Worm (Caenorhabditis elegans) whole organism, midembryonic: ENCODE data around the gene ubc-26.

Experiments used
- T22C8.4 ChIP-seq: fragments of 200-800 bp; sonication (Bioruptor generic); IDR thresholded peaks from 2 replicates; pipeline ENCODE4 v1.3.6; 2022; ENCODE audit warnings: missing genetic modification characterization, missing compliant biosample characterization
- cog-1 ChIP-seq: sonication (generic microtip); optimal IDR thresholded peaks from 2 replicates; lab custom pipeline; 2016; ENCODE audit warnings: missing genetic modification characterization, missing compliant biosample characterization
- flt-1 ChIP-seq: fragments of 200-800 bp; sonication (Bioruptor generic); IDR thresholded peaks from 2 replicates; pipeline ENCODE4 v1.3.6; 2022; ENCODE audit warnings: missing genetic modification characterization, missing compliant biosample characterization
- med-1 ChIP-seq: sonication (generic microtip); optimal IDR thresholded peaks from 2 replicates; lab custom pipeline; 2017; ENCODE audit warnings: missing genetic modification characterization, mild to moderate bottlenecking, missing compliant biosample characterization, antibody characterized with exemption, missing genetic modification reagents; ENCODE audit not compliant: insufficient read depth
- ref-1 ChIP-seq: fragments of 200-800 bp; sonication (Bioruptor generic); conservative IDR thresholded peaks from 2 replicates; pipeline ENCODE4 v1.3.6; 2022; ENCODE audit warnings: missing genetic modification reagents, missing genetic modification characterization, missing compliant biosample characterization
- ztf-23 ChIP-seq: fragments of 200-800 bp; sonication (Bioruptor generic); IDR thresholded peaks from 2 replicates; pipeline ENCODE4 v1.3.6; 2022; ENCODE audit warnings: missing genetic modification reagents, missing genetic modification characterization, missing compliant biosample characterization

ce11 chrII:2927533-2927932 is 27.4 kb upstream of the ubc-26 start, which contains the start of the genes ZK355.3 and ZK355.8:
- TF ChIP-seq ztf-23 (GFP tag; lab: Robert Waterston, UW): no peak
- no peak for TF ChIP-seq T22C8.4 (GFP tag; lab: Robert Waterston, UW)
- no peak for TF ChIP-seq flt-1 (GFP tag; lab: Robert Waterston, UW)
- no peak for TF ChIP-seq ref-1
- TF ChIP-seq cog-1: no peak
- no peak for TF ChIP-seq med-1
